In genomic region chrIII:11463726-11464125, ce11 we compare ENCODE assay signal across 3 worm cellular contexts.
A peak's percentile ranks its signal among the peaks of the same experiment; 100 is the strongest.
TF ChIP-seq lines count a peak whose summit lies in the region.

No protein-coding gene starts in this region.

TF ChIP-seq in whole organism, L1 larva, 84 proteins besides CTCF, POLR2A, EP300 and RAD21 (continued from another document):
- TF ChIP-seq snu-23 (GFP tag; optimal IDR thresholded peaks at IDR 0.05; lab: Kevin White, UChicago): peak; percentile 44
- TF ChIP-seq pqm-1 (tag; optimal IDR thresholded peaks at IDR 0.05; lab: Kevin White, UChicago): no peak
- peak; percentile 25 for TF ChIP-seq nhr-20 (tag; optimal IDR thresholded peaks at IDR 0.05; lab: Kevin White, UChicago)
- TF ChIP-seq nhr-19 (GFP tag; conservative IDR thresholded peaks at IDR 0.05; lab: Robert Waterston, UW): no peak
- peak; percentile 46 for TF ChIP-seq nhr-47 (tag; optimal IDR thresholded peaks at IDR 0.05; lab: Kevin White, UChicago)
- peak; percentile 42; the same call in 1 of the 2 replicates for TF ChIP-seq mab-9 (GFP tag; IDR thresholded peaks at IDR 0.05; lab: Robert Waterston, UW)
- no peak for TF ChIP-seq dsc-1 (tag; optimal IDR thresholded peaks at IDR 0.05; lab: Kevin White, UChicago)
- TF ChIP-seq C16A3.4 (tag; optimal IDR thresholded peaks at IDR 0.05; lab: Kevin White, UChicago): no peak
- TF ChIP-seq mdl-1 (tag; optimal IDR thresholded peaks at IDR 0.05; lab: Kevin White, UChicago): no peak
- peak; percentile 59 for TF ChIP-seq nhr-85 (tag; lab: Kevin White, UChicago)
- TF ChIP-seq skn-1 (tag; optimal IDR thresholded peaks at IDR 0.05; lab: Kevin White, UChicago): no peak
- TF ChIP-seq zip-4 (GFP tag; optimal IDR thresholded peaks at IDR 0.05; lab: Kevin White, UChicago): peak; percentile 19
- TF ChIP-seq ces-1 (GFP tag; optimal IDR thresholded peaks at IDR 0.05; lab: Kevin White, UChicago): no peak
- peak; percentile 53 for TF ChIP-seq lin-14 (GFP tag; optimal IDR thresholded peaks at IDR 0.05; lab: Kevin White, UChicago)
- peak; percentile 16 for TF ChIP-seq sup-37 (GFP tag; optimal IDR thresholded peaks at IDR 0.05; lab: Kevin White, UChicago)
- TF ChIP-seq lin-13 (GFP tag; optimal IDR thresholded peaks at IDR 0.05; lab: Kevin White, UChicago): peak; percentile 93
- TF ChIP-seq rnt-1 (tag; optimal IDR thresholded peaks at IDR 0.05; lab: Kevin White, UChicago): peak; percentile 29
- TF ChIP-seq swsn-7 (tag; optimal IDR thresholded peaks at IDR 0.05; lab: Kevin White, UChicago): peak; percentile 48
- TF ChIP-seq aly-2 (tag; optimal IDR thresholded peaks at IDR 0.05; lab: Kevin White, UChicago): peak; percentile 3
- TF ChIP-seq nhr-77 (tag; optimal IDR thresholded peaks at IDR 0.05; lab: Kevin White, UChicago): peak; percentile 63
- no peak for TF ChIP-seq nhr-76 (tag; optimal IDR thresholded peaks at IDR 0.05; lab: Kevin White, UChicago)
- no peak for TF ChIP-seq fkh-10 (GFP tag; optimal IDR thresholded peaks at IDR 0.05; lab: Kevin White, UChicago)
TF ChIP-seq in whole organism, L1 larva: peak in this region for 22.

TF ChIP-seq in whole organism, L3 larva, 47 proteins besides CTCF, POLR2A, EP300 and RAD21 (continued from another document):
- no peak for TF ChIP-seq nhr-12 (tag; optimal IDR thresholded peaks at IDR 0.05; lab: Kevin White, UChicago)
- peak; percentile 30 for TF ChIP-seq nhr-43 (tag; optimal IDR thresholded peaks at IDR 0.05; lab: Kevin White, UChicago; ENCODE audit: poor library complexity, severe bottlenecking)
- TF ChIP-seq nhr-11 (tag; optimal IDR thresholded peaks at IDR 0.05; lab: Kevin White, UChicago): no peak
- no peak for TF ChIP-seq ZK546.5 (tag; optimal IDR thresholded peaks at IDR 0.05; lab: Kevin White, UChicago)
- no peak for TF ChIP-seq egl-5 (tag; optimal IDR thresholded peaks at IDR 0.05; lab: Kevin White, UChicago)
- peak; percentile 72 for TF ChIP-seq fos-1 (tag; optimal IDR thresholded peaks at IDR 0.05; lab: Kevin White, UChicago)
- TF ChIP-seq nhr-77 (tag; optimal IDR thresholded peaks at IDR 0.05; lab: Kevin White, UChicago): peak; percentile 47
- peak; percentile 99 for TF ChIP-seq snpc-4 (tag; optimal IDR thresholded peaks at IDR 0.05; lab: Kevin White, UChicago)
- TF ChIP-seq elt-2 (tag; optimal IDR thresholded peaks at IDR 0.05; lab: Kevin White, UChicago): peak; percentile 84

TF ChIP-seq in whole organism, young adult, 124 proteins besides CTCF, POLR2A, EP300 and RAD21 (continued from another document):
- TF ChIP-seq efl-1 (GFP tag; optimal IDR thresholded peaks at IDR 0.05; lab: Kevin White, UChicago) (no peak), ceh-79 (tag; optimal IDR thresholded peaks at IDR 0.05; lab: Kevin White, UChicago) (peak; percentile 59), dox-1 (GFP tag; IDR thresholded peaks at IDR 0.05; lab: Robert Waterston, UW) (peak; percentile 81), rcor-1 (GFP tag; IDR thresholded peaks at IDR 0.05; lab: Robert Waterston, UW) (peak; percentile 26; the same call in 1 of the 2 replicates), egrh-3 (GFP tag; IDR thresholded peaks at IDR 0.05; lab: Robert Waterston, UW) (peak; percentile 84), B0035.1 (tag; optimal IDR thresholded peaks at IDR 0.05; lab: Kevin White, UChicago) (peak; percentile 41), nhr-90 (tag; optimal IDR thresholded peaks at IDR 0.05; lab: Kevin White, UChicago) (peak; percentile 36), Y53G8AR.9 (GFP tag; conservative IDR thresholded peaks at IDR 0.05; lab: Robert Waterston, UW) (0 out of 2 replicates have a peak, but pooled peaks have one; percentile 35)
TF ChIP-seq in whole organism, young adult: peak in this region for 38.
